Worm (Caenorhabditis elegans): Measurements from ENCODE around the gene ddp-1.

ce11 chrIII:1818001-1818655 lies 41.6 kb upstream of the ddp-1 start, which contains the start of gene clp-4:
- TF ChIP-seq nfya-1 (tag; optimal IDR thresholded peaks at IDR 0.05; ENCODE audit: borderline replicate concordance, insufficient read depth) = no peak
- TF ChIP-seq bed-1 (GFP tag; IDR thresholded peaks at IDR 0.05) = no peak
- TF ChIP-seq ekl-4 (GFP tag; IDR thresholded peaks at IDR 0.05) = no peak
- no peak for TF ChIP-seq snpc-1.3 (tag; optimal IDR thresholded peaks at IDR 0.05; ENCODE audit: insufficient read depth)
- TF ChIP-seq snpc-4 (GFP tag; optimal IDR thresholded peaks at IDR 0.05) = no peak
- TF ChIP-seq snpc-4 (tag; optimal IDR thresholded peaks at IDR 0.05) = no peak
- no peak for TF ChIP-seq ama-1 (optimal IDR thresholded peaks at IDR 0.05)
- TF ChIP-seq ama-1 (GFP tag; optimal IDR thresholded peaks at IDR 0.05) = no peak
- TF ChIP-seq lin-35 (GFP tag; optimal IDR thresholded peaks at IDR 0.05) = no peak
- TF ChIP-seq ztf-22 (GFP tag; optimal IDR thresholded peaks at IDR 0.05) = no peak
- no peak for TF ChIP-seq B0035.1 (tag; optimal IDR thresholded peaks at IDR 0.05)
- no peak for TF ChIP-seq Y56A3A.18 (GFP tag; IDR thresholded peaks at IDR 0.05)
- no peak for TF ChIP-seq nfya-2 (GFP tag; IDR thresholded peaks at IDR 0.05)
- TF ChIP-seq pbrm-1 (GFP tag; IDR thresholded peaks at IDR 0.05) = no peak
